Fruit fly (Drosophila melanogaster) S2 (cell line): ENCODE results near the gene CG10702.

Source experiments
- CG8478 ChIP-seq: fragments of >200 bp; optimal IDR thresholded peaks from 2 replicates; lab custom pipeline; 2018
- CTCF ChIP-seq, 2 experiments: fragments of >200 bp; optimal IDR thresholded peaks; 2 replicates each; lab custom pipeline; 2018

The CG10702 gene

dm6 chr2L:19089385-19089784, 19.7 kb upstream of the CG10702 start:
- TF ChIP-seq CG8478 (lab: Kevin White, UChicago) (no peak), CTCF (optimal IDR thresholded peaks at IDR 0.05; lab: Kevin White, UChicago) (no peak)

- TF ChIP-seq CTCF (optimal IDR thresholded peaks at IDR 0.05; lab: Kevin White, UChicago) (no peak), CG8478 (lab: Kevin White, UChicago) (no peak)
Observed at dm6 chr2L:19088895-19089294, 19.2 kb upstream of the CG10702 start.

dm6 chr2L:19083320-19083764, 13.7 kb upstream of the CG10702 start:
- TF ChIP-seq CTCF (optimal IDR thresholded peaks at IDR 0.05; lab: Kevin White, UChicago): no peak
- TF ChIP-seq CG8478 (lab: Kevin White, UChicago): no peak

DNA sequence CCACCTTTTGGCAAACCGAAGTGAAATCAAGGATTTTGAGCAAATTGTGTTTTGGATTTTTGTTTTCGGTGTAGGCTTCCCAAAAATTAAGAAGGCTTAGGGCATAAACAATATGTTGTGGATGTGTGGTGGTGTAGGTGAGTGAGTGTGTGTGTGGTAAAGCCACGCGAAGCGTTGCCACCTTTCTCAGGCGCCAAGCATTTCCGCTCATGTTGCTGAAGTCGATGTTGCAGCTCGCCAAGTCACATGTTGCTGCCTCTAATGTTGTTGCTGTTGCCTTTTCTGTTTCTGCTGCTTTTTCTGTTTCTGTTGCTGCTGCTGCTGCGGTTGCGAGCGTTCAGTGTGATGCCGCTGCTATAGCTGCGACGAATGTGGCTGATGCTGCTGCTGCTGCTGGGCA, 10.1 kb upstream of the CG10702 start:
- TF ChIP-seq CTCF (optimal IDR thresholded peaks at IDR 0.05; lab: Kevin White, UChicago) (no peak), CG8478 (lab: Kevin White, UChicago) (no peak)

DNA sequence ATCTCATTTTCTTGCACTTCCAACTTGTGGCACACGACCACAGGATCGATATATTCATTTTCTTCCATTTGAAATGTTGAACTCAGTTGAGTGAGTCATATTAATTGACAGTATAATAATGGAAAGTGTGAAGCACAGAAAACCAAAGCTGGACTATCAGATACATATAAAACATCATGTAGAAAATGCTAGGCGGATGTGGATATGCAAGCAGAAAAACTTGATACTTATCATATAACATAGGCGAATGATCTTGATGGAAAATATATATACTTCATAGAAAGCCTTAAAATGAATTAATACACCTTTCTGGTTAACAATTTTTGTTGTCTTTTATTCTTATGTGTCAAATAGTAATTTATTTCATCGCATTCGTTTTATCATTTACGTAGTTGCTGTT, 9.3 kb upstream of the CG10702 start, which contains the start of gene CG10700:
CG10700 (minus strand) TSS at position 101 of the 400 bp plus-strand sequence.
- no peak for TF ChIP-seq CG8478 (lab: Kevin White, UChicago)
- no peak for TF ChIP-seq CTCF (optimal IDR thresholded peaks at IDR 0.05; lab: Kevin White, UChicago)

DNA sequence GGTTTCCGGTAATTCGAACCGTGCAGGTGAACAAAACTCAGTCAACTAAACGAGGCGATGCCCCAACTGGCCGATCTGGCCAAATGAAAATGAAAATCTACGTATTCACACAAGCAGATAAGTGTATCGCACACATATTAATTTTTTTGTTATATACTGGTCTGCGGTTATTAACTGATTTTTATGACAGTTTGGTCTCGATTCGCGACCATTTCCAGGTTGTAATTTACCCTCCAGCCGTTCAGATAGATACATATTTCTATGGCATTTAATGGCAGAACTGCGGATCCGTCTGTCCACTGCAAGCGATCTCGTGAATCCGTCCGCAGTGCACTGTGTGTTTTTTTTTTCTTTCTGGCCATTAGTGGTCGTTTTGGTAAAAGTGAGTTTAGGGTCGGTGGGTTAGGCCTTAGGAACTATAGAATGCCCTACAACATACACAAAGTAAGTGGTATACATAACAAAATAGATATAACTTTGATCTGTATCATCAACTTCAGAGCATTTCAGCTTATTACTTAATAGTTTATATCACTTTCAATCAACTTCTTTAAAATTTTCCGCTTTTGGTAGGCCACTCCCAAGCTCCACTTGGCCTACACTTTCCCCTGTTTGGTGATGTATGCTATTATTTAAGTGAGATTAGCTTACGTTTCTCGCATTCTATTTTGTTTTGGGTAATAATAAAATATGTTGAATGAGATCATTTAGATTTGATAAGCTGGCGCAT, 4.6 kb upstream of the CG10702 start, which contains the start of gene CG17572:
CG17572 (minus strand) TSS at position 51 of the 730 bp plus-strand sequence.
- TF ChIP-seq CG8478 (lab: Kevin White, UChicago) (no peak), CTCF (optimal IDR thresholded peaks at IDR 0.05; lab: Kevin White, UChicago) (no peak)

- no peak for TF ChIP-seq CTCF (optimal IDR thresholded peaks at IDR 0.05; lab: Kevin White, UChicago)
- no peak for TF ChIP-seq CG8478 (lab: Kevin White, UChicago)
Observed at dm6 chr2L:19071713-19072112, 2.1 kb upstream of the CG10702 start.

dm6 chr2L:19068393-19068792, 1.3 kb downstream of the CG10702 start:
- TF ChIP-seq CTCF (optimal IDR thresholded peaks at IDR 0.05; lab: Kevin White, UChicago) (no peak), CG8478 (lab: Kevin White, UChicago) (no peak)

dm6 chr2L:19064706-19065105, 4.9 kb downstream of the CG10702 start, which contains the start of gene CG17343:
Gene CG17343 (plus strand): TSS chr2L:19064929.
- TF ChIP-seq CG8478 (lab: Kevin White, UChicago) (no peak), CTCF (optimal IDR thresholded peaks at IDR 0.05; lab: Kevin White, UChicago) (no peak)

- TF ChIP-seq CG8478 (lab: Kevin White, UChicago): no peak
- no peak for TF ChIP-seq CTCF (optimal IDR thresholded peaks at IDR 0.05; lab: Kevin White, UChicago)
Observed at dm6 chr2L:19063090-19063692, 6.5 kb downstream of the CG10702 start, which contains the start of gene Dus4. Gene Dus4 (plus strand): TSS chr2L:19063295.

DNA sequence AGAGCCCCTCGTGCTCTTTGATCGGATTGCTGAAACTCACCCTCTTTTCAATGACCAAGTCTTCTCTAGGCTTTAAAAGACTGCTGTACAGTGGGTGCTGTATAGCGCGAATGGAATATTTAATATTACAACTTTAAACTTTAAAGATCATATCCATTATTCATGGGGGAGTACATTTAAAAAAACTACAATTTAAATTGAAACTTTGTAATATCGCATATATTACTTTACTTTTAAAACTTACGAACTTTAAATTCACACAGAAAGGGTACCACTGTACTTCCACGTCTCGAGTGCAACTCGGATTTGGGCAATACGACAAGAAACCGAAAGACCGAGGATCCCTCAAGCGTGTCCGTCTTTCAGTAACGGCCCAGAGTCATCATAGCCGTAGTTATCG, 10.7 kb downstream of the CG10702 start, which contains the start of gene Phlpp:
Phlpp (plus strand) TSS at position 214 of the 400 bp plus-strand sequence.
- TF ChIP-seq CG8478 (lab: Kevin White, UChicago): no peak
- TF ChIP-seq CTCF (optimal IDR thresholded peaks at IDR 0.05; lab: Kevin White, UChicago): no peak

DNA sequence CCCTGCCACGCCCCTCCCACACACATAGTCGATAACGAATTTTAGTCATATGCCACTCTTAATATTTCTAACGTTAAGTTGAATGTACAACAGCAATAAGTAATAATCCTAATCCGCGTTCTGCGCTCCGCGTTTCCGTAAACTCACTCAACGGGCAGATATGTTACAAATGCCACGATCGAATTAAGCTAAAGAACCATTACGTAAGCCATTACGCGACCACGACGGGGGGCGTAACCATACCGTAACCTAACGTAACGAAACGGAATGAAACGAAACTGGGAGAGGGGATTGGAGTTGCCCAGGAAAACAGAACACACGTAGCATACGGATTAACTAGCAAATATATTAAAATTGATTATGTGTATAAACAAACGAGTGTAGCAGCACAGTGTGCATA, 11.9 kb downstream of the CG10702 start:
- no peak for TF ChIP-seq CG8478 (lab: Kevin White, UChicago)
- no peak for TF ChIP-seq CTCF (optimal IDR thresholded peaks at IDR 0.05; lab: Kevin White, UChicago)

DNA sequence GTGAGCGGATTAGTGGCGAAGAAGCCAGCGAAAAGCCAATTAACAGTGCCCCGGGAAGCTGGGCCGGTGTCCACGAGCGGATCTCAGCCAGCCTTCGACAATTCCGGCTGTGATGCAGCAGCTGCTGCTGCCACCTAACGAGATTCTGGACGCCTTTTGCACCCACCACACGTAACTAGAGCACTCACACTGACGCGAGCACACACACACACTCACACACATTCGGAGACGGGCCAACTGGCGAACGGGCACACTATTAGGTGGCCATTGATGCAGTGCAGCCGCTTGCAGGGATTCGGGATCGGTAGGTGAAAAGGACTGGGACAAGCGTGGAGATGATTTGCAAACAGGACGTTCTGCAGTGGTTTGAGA, 15.1 kb downstream of the CG10702 start:
- TF ChIP-seq CG8478 (lab: Kevin White, UChicago) (no peak), CTCF (optimal IDR thresholded peaks at IDR 0.05; lab: Kevin White, UChicago) (no peak)

- TF ChIP-seq CTCF (optimal IDR thresholded peaks at IDR 0.05; lab: Kevin White, UChicago) (no peak), CG8478 (lab: Kevin White, UChicago) (no peak)
Observed at dm6 chr2L:19053860-19054515, 15.7 kb downstream of the CG10702 start, which contains the start of gene CG10492. Gene CG10492 (plus strand): TSS chr2L:19054078.
